Worm (Caenorhabditis elegans): ENCODE data around the gene nspd-9.
"Not testable (repeated sequence)": the region's sequence is repeated elsewhere in the genome, so short reads cannot be mapped to it uniquely, and the experiment has no call there.

ce11 chrIII:4781937-4782576 lies 48.0 kb downstream of the nspd-9 start, which contains the start of the genes gex-5 and C38D4.10:
- not testable (repeated sequence) for TF ChIP-seq him-1, W03F9.2, dao-5 (tag; optimal IDR thresholded peaks at IDR 0.05)

All from whole organism, L4/young adult.